Worm (Caenorhabditis elegans) whole organism, L4 larva: Measurements from ENCODE around the gene atf-6.

Experiments used
- D1046.2 ChIP-seq: fragments of 200-800 bp; sonication (Bioruptor generic); IDR thresholded peaks from 2 replicates; pipeline ENCODE4 v1.3.6; 2022; ENCODE audit warnings: missing genetic modification characterization, missing compliant biosample characterization
- F10B5.3 ChIP-seq: sonication (generic microtip); optimal IDR thresholded peaks from 2 replicates; lab custom pipeline; 2016; ENCODE audit warnings: mild to moderate bottlenecking, missing genetic modification characterization, missing compliant biosample characterization
- F26F4.8 ChIP-seq: fragments of 200-800 bp; sonication (Bioruptor generic); conservative IDR thresholded peaks from 2 replicates; pipeline ENCODE4 v1.3.6; 2022; ENCODE audit warnings: missing genetic modification characterization, missing compliant biosample characterization
- Y75B8A.6 ChIP-seq: fragments of 200-800 bp; sonication (Bioruptor generic); IDR thresholded peaks from 2 replicates; pipeline ENCODE4 v1.3.6; 2022; ENCODE audit warnings: missing genetic modification reagents, missing genetic modification characterization, missing compliant biosample characterization
- ZK546.5 ChIP-seq, 2 experiments: sonication (generic microtip); optimal IDR thresholded peaks; 2 replicates each; lab custom pipeline; 2017; ENCODE audit warnings: missing biosample characterization in 2 of 2, missing genetic modification characterization in 2 of 2
- aha-1 ChIP-seq: fragments of 150-350 bp; peaks from one replicate; lab custom pipeline; 2014; ENCODE audit warnings: missing biosample characterization, missing genetic modification characterization
- arid-1 ChIP-seq: fragments of 200-800 bp; sonication (Bioruptor generic); conservative IDR thresholded peaks from 2 replicates; pipeline ENCODE4 v1.3.6; 2022; ENCODE audit warnings: missing genetic modification reagents, missing genetic modification characterization, missing compliant biosample characterization
- ceh-20 ChIP-seq: fragments of 200-800 bp; sonication (Bioruptor generic); IDR thresholded peaks from 2 replicates; pipeline ENCODE4 v1.3.6; 2022; ENCODE audit warnings: missing genetic modification reagents, missing genetic modification characterization, missing compliant biosample characterization
- ceh-32 ChIP-seq: sonication (generic microtip); optimal IDR thresholded peaks from 2 replicates; lab custom pipeline; 2016; ENCODE audit warnings: mild to moderate bottlenecking, missing genetic modification characterization, missing compliant biosample characterization; ENCODE audit not compliant: poor library complexity
- daf-8 ChIP-seq: fragments of 200-800 bp; sonication (Bioruptor generic); IDR thresholded peaks from 2 replicates; pipeline ENCODE4 v1.3.6; 2022; ENCODE audit warnings: missing genetic modification characterization, missing compliant biosample characterization
- dmd-8 ChIP-seq: fragments of 200-800 bp; sonication (Bioruptor generic); IDR thresholded peaks from 2 replicates; pipeline ENCODE4 v1.3.6; 2022; ENCODE audit warnings: missing genetic modification characterization, missing compliant biosample characterization
- dpl-1 ChIP-seq: fragments of 150-350 bp; optimal IDR thresholded peaks from 2 replicates; lab custom pipeline; 2014; ENCODE audit warnings: missing biosample characterization, missing genetic modification reagents, missing genetic modification characterization
- egl-27 ChIP-seq: sonication (generic microtip); optimal IDR thresholded peaks from 3 replicates; lab custom pipeline; 2017; ENCODE audit warnings: missing biosample characterization, missing genetic modification reagents, missing genetic modification characterization
- hif-1 ChIP-seq, 2 experiments: sonication (generic microtip); optimal IDR thresholded peaks; 2 replicates each; lab custom pipeline; 2016 to 2017; ENCODE audit warnings: missing compliant biosample characterization in 2 of 2, missing genetic modification characterization in 2 of 2, missing genetic modification reagents in 2 of 2, missing genotype in 2 of 2, mild to moderate bottlenecking in 1 of 2
- hlh-11 ChIP-seq: fragments of 200-800 bp; sonication (Bioruptor generic); optimal IDR thresholded peaks from 2 replicates; lab custom pipeline; 2018; ENCODE audit warnings: mild to moderate bottlenecking, missing genetic modification characterization, missing compliant biosample characterization
- hlh-30 ChIP-seq: sonication (generic microtip); optimal IDR thresholded peaks from 2 replicates; lab custom pipeline; 2017; ENCODE audit warnings: antibody characterized with exemption, mild to moderate bottlenecking, missing genetic modification characterization, missing compliant biosample characterization; ENCODE audit not compliant: insufficient read depth
- jun-1 ChIP-seq: fragments of 150-350 bp; optimal IDR thresholded peaks from 2 replicates; lab custom pipeline; 2014; ENCODE audit warnings: missing biosample characterization, missing genetic modification reagents, missing genetic modification characterization
- lim-7 ChIP-seq: fragments of 200-800 bp; sonication (Bioruptor generic); IDR thresholded peaks from 2 replicates; pipeline ENCODE4 v1.3.6; 2022; ENCODE audit warnings: missing genetic modification characterization, missing compliant biosample characterization
- lin-1 ChIP-seq: fragments of 200-800 bp; sonication (Bioruptor generic); IDR thresholded peaks from 2 replicates; pipeline ENCODE4 v1.3.6; 2022; ENCODE audit warnings: missing genetic modification reagents, missing genetic modification characterization, missing compliant biosample characterization
- lin-13 ChIP-seq: fragments of 150-350 bp; optimal IDR thresholded peaks from 2 replicates; lab custom pipeline; 2014; ENCODE audit warnings: missing biosample characterization, missing genetic modification reagents, missing genetic modification characterization
- lin-15B ChIP-seq: fragments of 150-350 bp; sonication (generic microtip); optimal IDR thresholded peaks from 3 replicates; lab custom pipeline; 2014; ENCODE audit warnings: missing biosample characterization, missing genetic modification characterization
- lin-29 ChIP-seq: fragments of 200-800 bp; sonication (Bioruptor generic); IDR thresholded peaks from 2 replicates; pipeline ENCODE4 v1.3.6; 2022; ENCODE audit warnings: missing genetic modification reagents, missing genetic modification characterization, missing compliant biosample characterization
- lin-38 ChIP-seq: fragments of 200-800 bp; sonication (Bioruptor generic); IDR thresholded peaks from 2 replicates; pipeline ENCODE4 v1.3.6; 2022; ENCODE audit warnings: missing genetic modification reagents, missing genetic modification characterization, missing compliant biosample characterization
- madf-9 ChIP-seq: fragments of 200-800 bp; sonication (Bioruptor generic); conservative IDR thresholded peaks from 2 replicates; pipeline ENCODE4 v1.3.6; 2022; ENCODE audit warnings: missing genetic modification reagents, missing genetic modification characterization, missing compliant biosample characterization
- mdl-1 ChIP-seq, 2 experiments: fragments of 150-350 bp in 1 of 2; sonication (generic microtip) in 1 of 2; optimal IDR thresholded peaks; 2 replicates each; lab custom pipeline; 2014 to 2017; ENCODE audit warnings: missing biosample characterization in 2 of 2, missing genetic modification characterization in 2 of 2
- mdt-29 ChIP-seq: fragments of 200-800 bp; sonication (Bioruptor generic); IDR thresholded peaks from 2 replicates; pipeline ENCODE4 v1.3.6; 2022; ENCODE audit warnings: missing genetic modification reagents, missing genetic modification characterization, missing compliant biosample characterization
- mep-1 ChIP-seq: fragments of 150-350 bp; sonication (generic microtip); optimal IDR thresholded peaks from 3 replicates; lab custom pipeline; 2014; ENCODE audit warnings: missing biosample characterization, missing genetic modification characterization
- mes-2 ChIP-seq: sonication (generic microtip); optimal IDR thresholded peaks from 2 replicates; lab custom pipeline; 2016; ENCODE audit warnings: missing genotype, mild to moderate bottlenecking, missing genetic modification characterization, missing compliant biosample characterization; ENCODE audit not compliant: poor library complexity, severe bottlenecking
- nhr-10 ChIP-seq: fragments of 150-350 bp; optimal IDR thresholded peaks from 2 replicates; lab custom pipeline; 2014; ENCODE audit warnings: missing biosample characterization, missing genetic modification characterization
- nhr-102 ChIP-seq: sonication (generic microtip); optimal IDR thresholded peaks from 2 replicates; lab custom pipeline; 2016; ENCODE audit warnings: mild to moderate bottlenecking, missing genetic modification characterization, moderate library complexity, missing compliant biosample characterization
- nhr-11 ChIP-seq: fragments of 150-350 bp; optimal IDR thresholded peaks from 2 replicates; lab custom pipeline; 2014; ENCODE audit warnings: missing biosample characterization, missing genetic modification characterization
- nhr-111 ChIP-seq: fragments of 200-800 bp; sonication (Bioruptor generic); optimal IDR thresholded peaks from 2 replicates; lab custom pipeline; 2018; ENCODE audit warnings: mild to moderate bottlenecking, missing genetic modification characterization, missing compliant biosample characterization
- nhr-237 ChIP-seq: sonication (generic microtip); optimal IDR thresholded peaks from 2 replicates; lab custom pipeline; 2017; ENCODE audit warnings: missing biosample characterization, missing genetic modification characterization
- nhr-25 ChIP-seq: sonication (generic microtip); optimal IDR thresholded peaks from 2 replicates; lab custom pipeline; 2017; ENCODE audit warnings: missing genetic modification characterization, mild to moderate bottlenecking, missing compliant biosample characterization, antibody characterized with exemption, moderate library complexity, borderline replicate concordance; ENCODE audit not compliant: insufficient read depth
- nhr-28 ChIP-seq: fragments of 150-350 bp; optimal IDR thresholded peaks from 2 replicates; lab custom pipeline; 2014; ENCODE audit warnings: missing biosample characterization, missing genetic modification characterization
- nhr-42 ChIP-seq: fragments of 200-800 bp; sonication (Bioruptor generic); IDR thresholded peaks from 2 replicates; pipeline ENCODE4 v1.3.6; 2022; ENCODE audit warnings: missing genetic modification characterization, missing compliant biosample characterization
- php-3 ChIP-seq: fragments of 200-800 bp; sonication (Bioruptor generic); IDR thresholded peaks from 2 replicates; pipeline ENCODE4 v1.3.6; 2022; ENCODE audit warnings: missing genetic modification reagents, missing genetic modification characterization, missing compliant biosample characterization
- rbr-2 ChIP-seq: sonication (generic microtip); optimal IDR thresholded peaks from 2 replicates; lab custom pipeline; 2016; ENCODE audit warnings: missing genotype, missing genetic modification characterization, missing compliant biosample characterization
- saeg-2 ChIP-seq: fragments of 200-800 bp; sonication (Bioruptor generic); IDR thresholded peaks from 2 replicates; pipeline ENCODE4 v1.3.6; 2022; ENCODE audit warnings: missing genetic modification reagents, missing genetic modification characterization, missing compliant biosample characterization
- set-16 ChIP-seq: fragments of 200-800 bp; sonication (Bioruptor generic); IDR thresholded peaks from 2 replicates; pipeline ENCODE4 v1.3.6; 2022; ENCODE audit warnings: missing genetic modification reagents, missing genetic modification characterization, missing compliant biosample characterization
- snpc-4 ChIP-seq: fragments of 150-350 bp; optimal IDR thresholded peaks from 2 replicates; lab custom pipeline; 2014; ENCODE audit warnings: missing biosample characterization, missing genetic modification characterization
- spr-1 ChIP-seq: sonication (generic microtip); optimal IDR thresholded peaks from 2 replicates; lab custom pipeline; 2016; ENCODE audit warnings: mild to moderate bottlenecking, missing genetic modification characterization, missing compliant biosample characterization
- tag-97 ChIP-seq: fragments of 200-800 bp; sonication (Bioruptor generic); IDR thresholded peaks from 2 replicates; pipeline ENCODE4 v1.3.6; 2022; ENCODE audit warnings: missing genetic modification characterization, missing compliant biosample characterization
- tra-1 ChIP-seq: fragments of 200-800 bp; sonication (Bioruptor generic); IDR thresholded peaks from 2 replicates; pipeline ENCODE4 v1.3.6; 2022; ENCODE audit warnings: missing genetic modification reagents, missing genetic modification characterization, missing compliant biosample characterization
- unc-130 ChIP-seq: sonication (generic microtip); optimal IDR thresholded peaks from 2 replicates; lab custom pipeline; 2016; ENCODE audit warnings: missing genetic modification reagents, missing genetic modification characterization, missing compliant biosample characterization
- unc-62 ChIP-seq, 3 experiments: fragments of 150-350 bp in 1 of 3; sonication (generic microtip); optimal IDR thresholded peaks in 2 of 3; peaks in 1 of 3; 1 replicate in 1 of 3; 2 replicates in 2 of 3; lab custom pipeline; 2014 to 2017; ENCODE audit warnings: missing biosample characterization in 3 of 3, missing genetic modification characterization in 3 of 3, missing genetic modification reagents in 3 of 3, missing genotype in 1 of 3
- zfp-2 ChIP-seq: sonication (generic microtip); optimal IDR thresholded peaks from 2 replicates; lab custom pipeline; 2016; ENCODE audit warnings: mild to moderate bottlenecking, missing genetic modification characterization, missing compliant biosample characterization
- zip-2 ChIP-seq: fragments of 150-350 bp; optimal IDR thresholded peaks from 2 replicates; lab custom pipeline; 2014; ENCODE audit warnings: missing biosample characterization, missing genetic modification characterization
- ztf-11 ChIP-seq: fragments of 150-350 bp; optimal IDR thresholded peaks from 2 replicates; lab custom pipeline; 2014; ENCODE audit warnings: missing biosample characterization, missing genetic modification characterization

The atf-6 gene

DNA sequence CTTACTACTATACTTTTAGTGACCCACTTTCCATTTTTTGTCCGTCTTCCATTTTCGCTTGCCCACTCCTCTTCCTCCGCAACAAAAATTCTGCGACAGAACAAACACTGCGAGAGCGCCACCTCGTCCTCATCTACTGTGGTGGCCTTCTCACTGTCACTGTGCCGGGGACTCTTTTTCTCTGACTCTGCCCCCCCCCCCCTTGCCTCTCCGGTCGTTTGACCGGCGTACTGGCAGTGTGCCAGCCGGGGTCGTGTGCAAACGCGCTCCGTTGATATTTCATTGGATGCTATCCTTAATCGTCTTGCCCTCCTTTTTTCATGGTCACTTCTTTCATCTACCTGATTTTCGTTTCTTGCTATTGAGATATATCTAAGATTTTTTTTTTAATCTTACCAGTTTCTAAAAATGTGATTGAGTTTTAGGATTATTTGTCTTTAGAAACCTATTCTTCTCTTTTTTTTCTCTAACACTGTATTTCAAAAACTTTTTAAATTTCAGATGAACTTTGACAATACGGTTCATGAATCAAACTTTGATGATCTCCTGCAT is at the start of gene atf-6:
atf-6 (plus strand) TSS at position 502 of the 552 bp plus-strand sequence.
- TF ChIP-seq lin-15B (tag; lab: Kevin White, UChicago) = no peak
- peak; percentile 77 for TF ChIP-seq nhr-102 (tag; lab: Kevin White, UChicago)
- peak in 1 of 2 experiments; percentile 96 for TF ChIP-seq unc-62 (GFP tag; optimal IDR thresholded peaks at IDR 0.05 in 1 of 2; lab: Kevin White, UChicago)
- TF ChIP-seq unc-62 (tag; optimal IDR thresholded peaks at IDR 0.05; lab: Kevin White, UChicago) = no peak
- no peak for TF ChIP-seq nhr-10 (tag; lab: Kevin White, UChicago)
- 0 out of 2 replicates have a peak, but pooled peaks have one; percentile 33 for TF ChIP-seq madf-9 (GFP tag; lab: Robert Waterston, UW)
- TF ChIP-seq nhr-25 (tag; lab: Kevin White, UChicago) = peak; percentile 93
- no peak for TF ChIP-seq unc-130 (GFP tag; lab: Kevin White, UChicago)
- peak in 1 of 2 experiments; percentile 60 for TF ChIP-seq mdl-1 (tag; optimal IDR thresholded peaks at IDR 0.05; lab: Kevin White, UChicago)
- TF ChIP-seq aha-1 (tag; lab: Kevin White, UChicago) = peak; percentile 100
- no peak for TF ChIP-seq F26F4.8 (GFP tag; lab: Robert Waterston, UW)
- TF ChIP-seq nhr-42 (GFP tag; lab: Robert Waterston, UW) = peak; percentile 83; the same call in 1 of the 2 replicates
- peak; percentile 94 for TF ChIP-seq lin-38 (GFP tag; lab: Robert Waterston, UW)
- TF ChIP-seq rbr-2 = peak; percentile 93
- TF ChIP-seq hlh-30 (tag; lab: Kevin White, UChicago) = peak; percentile 85
- no peak for TF ChIP-seq php-3 (GFP tag; lab: Robert Waterston, UW)
- no peak for TF ChIP-seq snpc-4 (tag; lab: Kevin White, UChicago)
- no peak for TF ChIP-seq ztf-11
- peak; percentile 65; the same call in 1 of the 2 replicates for TF ChIP-seq ceh-20 (GFP tag; lab: Robert Waterston, UW)
- TF ChIP-seq dpl-1 = peak; percentile 48
- peak; percentile 79 for TF ChIP-seq lin-13
- TF ChIP-seq nhr-237 = no peak
- TF ChIP-seq egl-27 (tag; lab: Kevin White, UChicago) = no peak
- no peak for TF ChIP-seq D1046.2
- peak; percentile 85 for TF ChIP-seq nhr-28 (tag; lab: Kevin White, UChicago)
- TF ChIP-seq nhr-111 (GFP tag; lab: Kevin White, UChicago) = no peak
- TF ChIP-seq saeg-2 (GFP tag; lab: Robert Waterston, UW) = no peak
- no peak for TF ChIP-seq tag-97 (GFP tag; lab: Robert Waterston, UW)
- TF ChIP-seq Y75B8A.6 (GFP tag; lab: Robert Waterston, UW) = no peak
- TF ChIP-seq zip-2 (tag; lab: Kevin White, UChicago) = no peak
- TF ChIP-seq jun-1 = peak; percentile 30
- TF ChIP-seq mep-1 (tag; lab: Kevin White, UChicago) = peak; percentile 95
- TF ChIP-seq arid-1 = peak; percentile 48; the same call in 1 of the 2 replicates
- no peak for TF ChIP-seq F10B5.3 (tag; lab: Kevin White, UChicago)
- no peak for TF ChIP-seq lin-1 (GFP tag; lab: Robert Waterston, UW)
- peak; percentile 17 for TF ChIP-seq zfp-2 (tag; lab: Kevin White, UChicago)
- TF ChIP-seq dmd-8 (GFP tag; lab: Robert Waterston, UW) = 0 out of 2 replicates have a peak, but pooled peaks have one; percentile 29
- TF ChIP-seq ceh-32 (tag; lab: Kevin White, UChicago) = no peak
- no peak for TF ChIP-seq mdt-29
- no peak for TF ChIP-seq lin-29 (GFP tag; lab: Robert Waterston, UW)
- TF ChIP-seq nhr-11 (tag; lab: Kevin White, UChicago) = peak; percentile 69
- TF ChIP-seq hlh-11 (tag; lab: Kevin White, UChicago) = peak; percentile 91
- peak; percentile 15; the same call in 1 of the 2 replicates for TF ChIP-seq tra-1
- TF ChIP-seq set-16 = peak; percentile 96
- TF ChIP-seq hif-1 (tag; optimal IDR thresholded peaks at IDR 0.05; lab: Kevin White, UChicago) = peak in 1 of 2 experiments; percentile 79
- TF ChIP-seq lim-7 = 0 out of 2 replicates have a peak, but pooled peaks have one; percentile 51
- no peak for TF ChIP-seq daf-8 (GFP tag; lab: Robert Waterston, UW)
- peak; percentile 85 for TF ChIP-seq mes-2 (tag; lab: Kevin White, UChicago)
- TF ChIP-seq spr-1 = peak; percentile 29
- no peak for TF ChIP-seq ZK546.5 (tag; optimal IDR thresholded peaks at IDR 0.05; lab: Kevin White, UChicago)
